Worm (Caenorhabditis elegans): ENCODE measurements around the gene nhr-119.

Gene nhr-119

DNA sequence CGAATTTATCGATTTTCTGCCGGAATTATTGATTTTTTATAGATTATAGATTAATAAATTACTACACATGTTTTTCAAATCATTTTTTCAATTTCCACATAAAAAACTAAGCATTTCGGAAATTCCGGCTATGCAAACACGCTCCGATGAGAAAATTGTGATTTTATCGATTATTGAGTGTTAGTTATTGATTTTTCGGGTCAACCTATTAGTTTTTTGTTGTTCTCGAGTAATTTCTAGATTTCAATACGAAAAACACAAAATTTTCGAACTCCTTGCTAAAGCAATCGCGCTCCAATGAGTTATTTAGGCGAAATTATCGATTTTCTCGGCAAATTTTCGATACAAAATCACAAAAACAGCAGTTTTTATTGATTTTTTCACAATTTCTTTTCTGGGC is 5.0 kb downstream of the nhr-119 start:
- TF ChIP-seq nhr-6 (tag; optimal IDR thresholded peaks at IDR 0.05) (no peak), dmd-6 (GFP tag; IDR thresholded peaks at IDR 0.05) (no peak), nhr-76 (tag; optimal IDR thresholded peaks at IDR 0.05) (no peak), F10B5.3 (tag; optimal IDR thresholded peaks at IDR 0.05) (no peak), tag-97 (GFP tag; IDR thresholded peaks at IDR 0.05) (no peak), ceh-28 (tag; optimal IDR thresholded peaks at IDR 0.05) (peak; percentile 75), lim-7 (GFP tag; IDR thresholded peaks at IDR 0.05) (no peak), unc-62 (GFP tag; optimal IDR thresholded peaks at IDR 0.05 in 1 of 2) (peak in 1 of 2 experiments; percentile 51), unc-62 (tag; optimal IDR thresholded peaks at IDR 0.05) (no peak)

DNA sequence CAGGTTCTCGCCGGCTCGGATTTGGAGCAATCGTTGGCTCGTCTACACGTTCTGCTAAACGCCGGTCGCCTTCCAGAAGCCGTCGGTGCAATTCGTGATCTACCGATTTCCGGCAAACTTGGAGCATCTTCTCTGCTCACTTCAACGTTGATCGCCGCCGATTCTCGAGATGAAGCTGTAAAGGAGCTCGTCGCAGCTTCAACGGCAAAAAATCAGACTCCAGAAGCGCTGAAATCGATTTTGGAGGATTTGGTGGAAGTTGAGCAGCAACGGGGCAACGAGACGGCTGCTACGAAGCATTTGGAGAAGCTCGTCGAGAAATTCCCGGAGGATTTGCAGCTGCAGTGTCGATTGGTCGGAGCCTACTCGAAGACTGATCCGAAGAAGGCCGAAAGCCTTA is 8.7 kb downstream of the nhr-119 start:
- TF ChIP-seq lin-38 (GFP tag; IDR thresholded peaks at IDR 0.05) (no peak), set-16 (GFP tag; IDR thresholded peaks at IDR 0.05) (peak; percentile 56), hif-1 (tag; optimal IDR thresholded peaks at IDR 0.05) (no peak), zfp-3 (GFP tag; conservative IDR thresholded peaks at IDR 0.05) (no peak)

DNA sequence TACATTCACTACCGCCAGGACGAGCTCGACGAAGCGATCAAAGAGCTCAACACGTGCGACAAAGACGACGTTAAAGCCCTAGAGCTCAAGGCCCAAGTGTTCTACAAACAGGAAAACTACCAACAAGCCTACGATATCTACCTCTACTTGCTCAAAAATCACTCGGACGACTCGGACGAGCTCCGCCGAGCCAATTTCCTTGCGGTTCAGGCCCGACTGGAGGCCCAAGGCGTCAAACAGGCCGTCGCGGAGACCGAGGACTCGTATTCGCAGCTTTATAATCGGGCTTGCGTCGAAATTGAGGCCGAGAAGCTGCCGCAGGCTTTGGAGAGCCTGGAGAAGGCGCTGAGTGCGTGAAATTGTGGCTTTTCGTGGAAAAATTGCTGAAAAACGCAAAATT is 12.6 kb downstream of the nhr-119 start:
- TF ChIP-seq set-16 (GFP tag; IDR thresholded peaks at IDR 0.05) (peak; percentile 76), lir-3 (tag; optimal IDR thresholded peaks at IDR 0.05) (no peak), unc-62 (GFP tag; optimal IDR thresholded peaks at IDR 0.05 in 1 of 2) (peak in 1 of 2 experiments; percentile 81), unc-62 (tag; optimal IDR thresholded peaks at IDR 0.05) (no peak)

- no peak for TF ChIP-seq lin-29 (GFP tag; IDR thresholded peaks at IDR 0.05)
- peak; percentile 28 for TF ChIP-seq hlh-11 (tag; optimal IDR thresholded peaks at IDR 0.05)
- no peak for TF ChIP-seq ama-1 (optimal IDR thresholded peaks at IDR 0.05)
- peak; percentile 37 for TF ChIP-seq dpl-1 (GFP tag; optimal IDR thresholded peaks at IDR 0.05)
- TF ChIP-seq nhr-25 (tag; optimal IDR thresholded peaks at IDR 0.05; ENCODE audit: borderline replicate concordance, insufficient read depth) = no peak
- TF ChIP-seq nhr-77 (tag; optimal IDR thresholded peaks at IDR 0.05) = no peak
- no peak for TF ChIP-seq F44E2.7 (GFP tag; IDR thresholded peaks at IDR 0.05)
- no peak for TF ChIP-seq nhr-11 (tag; optimal IDR thresholded peaks at IDR 0.05)
- TF ChIP-seq unc-62 (GFP tag; optimal IDR thresholded peaks at IDR 0.05 in 1 of 2) = peak in 1 of 2 experiments; percentile 55
- TF ChIP-seq unc-62 (tag; optimal IDR thresholded peaks at IDR 0.05) = no peak
- 0 out of 2 replicates have a peak, but pooled peaks have one; percentile 9 for TF ChIP-seq ceh-20 (GFP tag; IDR thresholded peaks at IDR 0.05)
- TF ChIP-seq T20F7.1 (GFP tag; optimal IDR thresholded peaks at IDR 0.05) = no peak
- no peak for TF ChIP-seq fkh-10 (GFP tag; optimal IDR thresholded peaks at IDR 0.05)
- TF ChIP-seq nhr-237 (tag; optimal IDR thresholded peaks at IDR 0.05) = no peak
- peak; percentile 21 for TF ChIP-seq rbr-2 (tag; optimal IDR thresholded peaks at IDR 0.05)
- no peak for TF ChIP-seq mep-1 (tag; optimal IDR thresholded peaks at IDR 0.05)
- TF ChIP-seq lin-15B (tag; optimal IDR thresholded peaks at IDR 0.05) = no peak
- TF ChIP-seq lin-39 (tag; optimal IDR thresholded peaks at IDR 0.05) = no peak
- TF ChIP-seq T26A8.4 (GFP tag; IDR thresholded peaks at IDR 0.05) = no peak
- TF ChIP-seq hif-1 (tag; optimal IDR thresholded peaks at IDR 0.05) = peak in 1 of 2 experiments; percentile 21
- no peak for TF ChIP-seq sdz-12 (GFP tag; optimal IDR thresholded peaks at IDR 0.05)
- TF ChIP-seq snpc-1.2 (GFP tag; IDR thresholded peaks at IDR 0.05) = no peak
- TF ChIP-seq Y48G9A.11 (GFP tag; IDR thresholded peaks at IDR 0.05) = no peak
- TF ChIP-seq mes-2 (tag; optimal IDR thresholded peaks at IDR 0.05; ENCODE audit: poor library complexity, severe bottlenecking) = peak; percentile 74
- TF ChIP-seq ztf-11 (tag; optimal IDR thresholded peaks at IDR 0.05) = no peak
- 0 out of 2 replicates have a peak, but pooled peaks have one; percentile 28 for TF ChIP-seq ceh-44 (GFP tag; IDR thresholded peaks at IDR 0.05)
- peak; percentile 59 for TF ChIP-seq hmg-1.1 (GFP tag; IDR thresholded peaks at IDR 0.05)
- no peak for TF ChIP-seq D1046.2 (GFP tag; IDR thresholded peaks at IDR 0.05)
- no peak for TF ChIP-seq saeg-2 (GFP tag; IDR thresholded peaks at IDR 0.05)
- TF ChIP-seq daf-16 (GFP tag; optimal IDR thresholded peaks at IDR 0.05) = no peak
- TF ChIP-seq daf-16 (tag; optimal IDR thresholded peaks at IDR 0.05) = no peak
- no peak for TF ChIP-seq tag-97 (GFP tag; IDR thresholded peaks at IDR 0.05)
Observed at ce11 chrII:2787031-2787512, 13.3 kb downstream of the nhr-119 start, which contains the start of the genes F08D12.12 and srpa-72. F08D12.12 (minus strand) TSS chrII:2787081. srpa-72 (plus strand) TSS chrII:2787481.

All from whole organism, L4 larva.